Worm (Caenorhabditis elegans) whole organism, L4/young adult: ENCODE measurements around the gene F57G4.10.

Experiments
- W03F9.2 ChIP-seq: fragments of 150-350 bp; optimal IDR thresholded peaks from 2 replicates; lab custom pipeline; 2014; ENCODE audit warnings: missing biosample characterization, missing genetic modification characterization
- dao-5 ChIP-seq: sonication (generic microtip); optimal IDR thresholded peaks from 2 replicates; lab custom pipeline; 2016; ENCODE audit warnings: missing genotype, missing genetic modification characterization, moderate library complexity, missing compliant biosample characterization
- him-1 ChIP-seq: sonication (generic microtip); optimal IDR thresholded peaks from 2 replicates; lab custom pipeline; 2016; ENCODE audit warnings: missing genotype, missing genetic modification reagents, missing genetic modification characterization, missing compliant biosample characterization

DNA sequence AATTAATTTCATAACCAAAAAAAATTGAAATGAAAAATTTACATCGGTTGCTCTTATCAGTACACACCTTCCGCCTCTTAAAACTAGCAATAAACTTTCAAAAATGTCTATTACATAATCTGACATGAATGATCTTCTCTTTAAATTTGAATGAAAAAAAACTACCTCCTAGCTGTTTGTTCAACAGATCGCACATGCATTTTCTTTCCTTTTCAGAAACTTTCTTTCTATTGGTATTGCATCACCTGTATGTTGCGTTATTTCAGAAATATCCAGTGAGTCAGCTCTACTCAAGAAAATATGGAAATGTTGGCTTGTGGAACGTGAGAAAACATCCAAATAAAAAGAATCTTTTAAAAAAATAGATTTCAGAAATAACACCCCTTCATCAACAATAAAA, 5.4 kb upstream of the F57G4.10 start, which contains the start of gene F57G4.1:
- no peak for TF ChIP-seq dao-5
- no peak for TF ChIP-seq him-1 (tag; lab: Kevin White, UChicago)
- no peak for TF ChIP-seq W03F9.2 (tag; lab: Kevin White, UChicago)
